Worm (Caenorhabditis elegans) whole organism, midembryonic: Measurements from ENCODE around the gene ZK813.1.

Source experiments
- T22C8.4 ChIP-seq: fragments of 200-800 bp; sonication (Bioruptor generic); IDR thresholded peaks from 2 replicates; pipeline ENCODE4 v1.3.6; 2022; ENCODE audit warnings: missing genetic modification characterization, missing compliant biosample characterization
- cog-1 ChIP-seq: sonication (generic microtip); optimal IDR thresholded peaks from 2 replicates; lab custom pipeline; 2016; ENCODE audit warnings: missing genetic modification characterization, missing compliant biosample characterization
- med-1 ChIP-seq: sonication (generic microtip); optimal IDR thresholded peaks from 2 replicates; lab custom pipeline; 2017; ENCODE audit warnings: missing genetic modification characterization, mild to moderate bottlenecking, missing compliant biosample characterization, antibody characterized with exemption, missing genetic modification reagents; ENCODE audit not compliant: insufficient read depth
- ztf-23 ChIP-seq: fragments of 200-800 bp; sonication (Bioruptor generic); IDR thresholded peaks from 2 replicates; pipeline ENCODE4 v1.3.6; 2022; ENCODE audit warnings: missing genetic modification reagents, missing genetic modification characterization, missing compliant biosample characterization

- TF ChIP-seq cog-1 (tag; lab: Kevin White, UChicago) (no peak), T22C8.4 (GFP tag; lab: Robert Waterston, UW) (no peak), med-1 (no peak), ztf-23 (GFP tag; lab: Robert Waterston, UW) (no peak)
Observed at ce11 chrX:3396735-3397134, 49.4 kb upstream of the ZK813.1 start.
